Fruit fly (Drosophila melanogaster) whole organism, embryonic: Measurements from ENCODE around the gene CG6479.

Source experiments
- CG6813 ChIP-seq: fragments of 200-800 bp; sonication (Bioruptor generic); optimal IDR thresholded peaks from 2 replicates; lab custom pipeline; 2017; ENCODE audit warnings: missing biosample characterization, missing genetic modification characterization, mild to moderate bottlenecking, moderate library complexity, missing genetic modification reagents
- CTCF ChIP-seq: fragments of 200-800 bp; sonication (Bioruptor generic); optimal IDR thresholded peaks from 2 replicates; lab custom pipeline; 2017; ENCODE audit warnings: missing biosample characterization, mild to moderate bottlenecking, missing genetic modification characterization, moderate library complexity

dm6 chr3L:17357431-17357830, 18.4 kb upstream of the CG6479 start:
- TF ChIP-seq CG6813 (GFP tag; lab: Kevin White, UChicago) (no peak), CTCF (no peak)
